Worm (Caenorhabditis elegans) whole organism, early embryonic: ENCODE results near the gene srx-33.

Experiments used
- B0310.2 ChIP-seq: sonication (generic microtip); optimal IDR thresholded peaks from 2 replicates; lab custom pipeline; 2016; ENCODE audit warnings: mild to moderate bottlenecking, missing genetic modification characterization, missing compliant biosample characterization
- aly-1 ChIP-seq: sonication (generic microtip); optimal IDR thresholded peaks from 2 replicates; lab custom pipeline; 2016; ENCODE audit warnings: missing genetic modification characterization, missing compliant biosample characterization
- ama-1 ChIP-seq: fragments of 150-350 bp; optimal IDR thresholded peaks from 2 replicates; lab custom pipeline; 2014
- sea-1 ChIP-seq: fragments of 200-800 bp; sonication (Bioruptor generic); conservative IDR thresholded peaks from 2 replicates; pipeline ENCODE4 v1.3.6; 2022; ENCODE audit warnings: missing genetic modification characterization, missing compliant biosample characterization
- tbx-11 ChIP-seq: fragments of 200-800 bp; sonication (Bioruptor generic); IDR thresholded peaks from 2 replicates; pipeline ENCODE4 v1.3.6; 2022; ENCODE audit warnings: missing genetic modification characterization, missing compliant biosample characterization

- TF ChIP-seq aly-1 (tag; lab: Kevin White, UChicago) = no peak
- TF ChIP-seq ama-1 (lab: Kevin White, UChicago) = no peak
- no peak for TF ChIP-seq tbx-11 (GFP tag; lab: Robert Waterston, UW)
- no peak for TF ChIP-seq B0310.2 (tag; lab: Kevin White, UChicago)
- no peak for TF ChIP-seq sea-1 (GFP tag; lab: Robert Waterston, UW)
Measured at ce11 chrV:7130974-7131373, 12.3 kb upstream of the srx-33 start, which contains the start of gene srx-36.
